Fruit fly (Drosophila melanogaster): ENCODE measurements around the gene CG14314.

Gene CG14314

DNA sequence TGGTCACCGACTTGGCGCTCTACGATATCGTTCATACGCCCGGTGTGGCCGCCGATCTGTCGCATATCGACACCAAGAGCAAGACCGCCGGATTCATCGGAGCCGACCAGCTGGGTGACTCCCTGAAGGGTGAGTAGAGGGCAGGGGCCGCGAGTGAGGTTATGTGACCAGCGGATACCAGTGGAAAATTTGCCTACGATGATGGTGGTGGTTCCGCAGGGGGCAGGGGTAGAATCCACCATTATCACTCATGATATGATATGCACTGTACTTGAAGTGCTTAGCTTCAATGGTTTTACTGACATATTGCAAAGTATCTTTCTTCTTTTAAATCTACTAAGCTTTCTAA, 10.8 kb downstream of the CG14314 start (continued):
- no peak for TF ChIP-seq CG9876 (GFP tag; optimal IDR thresholded peaks at IDR 0.05)
- TF ChIP-seq fru (optimal IDR thresholded peaks at IDR 0.05) = no peak
- TF ChIP-seq dmrt11E (tag; optimal IDR thresholded peaks at IDR 0.05) = no peak
- TF ChIP-seq gce (GFP tag; IDR thresholded peaks at IDR 0.05) = no peak
- no peak for TF ChIP-seq CG7928 (GFP tag; optimal IDR thresholded peaks at IDR 0.05)
- TF ChIP-seq CG2875 (GFP tag; optimal IDR thresholded peaks at IDR 0.05) = no peak
- TF ChIP-seq CG10209 (GFP tag; optimal IDR thresholded peaks at IDR 0.05) = no peak
- TF ChIP-seq CG6689 (GFP tag; IDR thresholded peaks at IDR 0.05) = no peak
- no peak for TF ChIP-seq ase (GFP tag; IDR thresholded peaks at IDR 0.05)
- TF ChIP-seq CG17612 (GFP tag; IDR thresholded peaks at IDR 0.05) = no peak
- TF ChIP-seq CG17912 (GFP tag; optimal IDR thresholded peaks at IDR 0.05) = no peak
- peak; percentile 44 for TF ChIP-seq gcm (GFP tag; optimal IDR thresholded peaks at IDR 0.05)
- no peak for TF ChIP-seq D19B (GFP tag; optimal IDR thresholded peaks at IDR 0.05)

- TF ChIP-seq Pdp1 (GFP tag; optimal IDR thresholded peaks at IDR 0.05) (no peak), exex (tag; optimal IDR thresholded peaks at IDR 0.05) (peak; percentile 80), Elba2 (GFP tag; optimal IDR thresholded peaks at IDR 0.05) (no peak), nom (GFP tag; optimal IDR thresholded peaks at IDR 0.05) (peak; percentile 35)
Measured at dm6 chr3R:18227385-18227784, 11.4 kb downstream of the CG14314 start.

DNA sequence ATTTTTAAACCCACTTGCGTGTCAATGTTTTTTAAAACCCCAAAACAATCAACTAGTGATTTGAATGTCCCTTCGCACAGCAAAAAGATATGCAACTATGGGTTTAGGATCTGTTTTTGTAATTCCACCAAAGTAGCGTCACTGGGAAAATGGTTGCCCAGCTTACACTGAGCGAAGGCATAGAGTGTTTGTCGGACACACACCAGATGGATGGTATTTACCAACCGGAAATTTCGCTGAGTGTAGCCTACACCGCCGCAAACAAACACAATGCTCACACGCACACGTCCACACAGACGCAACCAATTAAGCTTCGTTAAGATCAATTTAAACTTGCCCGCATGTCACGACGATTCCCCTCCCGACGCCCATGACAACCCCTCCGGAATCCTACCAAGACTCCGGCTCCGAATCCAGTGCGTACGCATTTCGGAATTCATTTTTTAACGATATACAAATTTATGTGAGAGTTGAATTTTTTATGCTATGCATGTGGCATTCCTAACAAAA, 12.8 kb downstream of the CG14314 start:
- TF ChIP-seq chm (GFP tag; IDR thresholded peaks at IDR 0.05) (peak; percentile 10; the same call in 1 of the 2 replicates), Nf-YA (GFP tag; IDR thresholded peaks at IDR 0.05) (0 out of 2 replicates have a peak, but pooled peaks have one; percentile 23), gcm (GFP tag; optimal IDR thresholded peaks at IDR 0.05) (peak; percentile 70), ci (GFP tag; IDR thresholded peaks at IDR 0.05) (peak; percentile 49; the same call in 1 of the 3 replicates), CG4360 (GFP tag; IDR thresholded peaks at IDR 0.05) (no peak), Drgx (GFP tag; IDR thresholded peaks at IDR 0.05) (0 out of 2 replicates have a peak, but pooled peaks have one; percentile 17), zf30C (GFP tag; optimal IDR thresholded peaks at IDR 0.05) (peak; percentile 48), CG3838 (GFP tag; optimal IDR thresholded peaks at IDR 0.05) (no peak), ranshi (GFP tag; IDR thresholded peaks at IDR 0.05) (0 out of 2 replicates have a peak, but pooled peaks have one; percentile 21), Mrtf (GFP tag; IDR thresholded peaks at IDR 0.05) (0 out of 3 replicates have a peak, but pooled peaks have one; percentile 13), Atf6 (GFP tag; IDR thresholded peaks at IDR 0.05) (peak; percentile 45; the same call in 1 of the 2 replicates), CG32532 (GFP tag; IDR thresholded peaks at IDR 0.05) (peak; percentile 58; the same call in 1 of the 2 replicates), prd (optimal IDR thresholded peaks at IDR 0.05) (no peak), prd (GFP tag; IDR thresholded peaks at IDR 0.05) (0 out of 3 replicates have a peak, but pooled peaks have one; percentile 31), Ada2b (GFP tag; IDR thresholded peaks at IDR 0.05) (0 out of 2 replicates have a peak, but pooled peaks have one; percentile 6), ttk (GFP tag; IDR thresholded peaks at IDR 0.05) (0 out of 2 replicates have a peak, but pooled peaks have one; percentile 28), dysf (GFP tag; IDR thresholded peaks at IDR 0.05) (0 out of 3 replicates have a peak, but pooled peaks have one; percentile 34), Med (GFP tag) (peak; percentile 56), otp (GFP tag; IDR thresholded peaks at IDR 0.05) (0 out of 3 replicates have a peak, but pooled peaks have one; percentile 51), vvl (GFP tag; IDR thresholded peaks at IDR 0.05) (peak; percentile 31; the same call in 1 of the 2 replicates), rib (GFP tag; IDR thresholded peaks at IDR 0.05) (no peak), zfh2 (GFP tag; optimal IDR thresholded peaks at IDR 0.05) (no peak), CG9932 (GFP tag; IDR thresholded peaks at IDR 0.05) (peak; percentile 27; the same call in 1 of the 2 replicates), CG2120 (GFP tag; optimal IDR thresholded peaks at IDR 0.05) (peak; percentile 35), mam (GFP tag; optimal IDR thresholded peaks at IDR 0.05) (peak; percentile 6), CG10543 (GFP tag; optimal IDR thresholded peaks at IDR 0.05) (peak; percentile 19), row (GFP tag; IDR thresholded peaks at IDR 0.05) (peak; percentile 43; the same call in 1 of the 3 replicates), Hsf (GFP tag; optimal IDR thresholded peaks at IDR 0.05) (no peak), CG31388 (GFP tag; optimal IDR thresholded peaks at IDR 0.05) (no peak), Usf (GFP tag; optimal IDR thresholded peaks at IDR 0.05) (no peak), bowl (GFP tag; IDR thresholded peaks at IDR 0.05) (0 out of 2 replicates have a peak, but pooled peaks have one; percentile 20), Rfx (GFP tag; IDR thresholded peaks at IDR 0.05) (peak; percentile 31; the same call in 1 of the 2 replicates), CG17328 (GFP tag; IDR thresholded peaks at IDR 0.05) (0 out of 2 replicates have a peak, but pooled peaks have one; percentile 13)

All from whole organism, embryonic.